Fruit fly (Drosophila melanogaster) whole organism, prepupa: ENCODE measurements around the gene dpr20.

Source experiments
- CG32006 ChIP-seq: fragments of 200-800 bp; sonication (Bioruptor generic); optimal IDR thresholded peaks from 3 replicates; lab custom pipeline; 2017; ENCODE audit warnings: missing biosample characterization, mild to moderate bottlenecking, missing genetic modification characterization
- CG6276 ChIP-seq: fragments of 200-800 bp; sonication (Bioruptor generic); optimal IDR thresholded peaks from 2 replicates; lab custom pipeline; 2017; ENCODE audit warnings: missing biosample characterization, mild to moderate bottlenecking, missing genetic modification characterization
- CG6792 ChIP-seq: fragments of 200-800 bp; sonication (Bioruptor generic); optimal IDR thresholded peaks from 3 replicates; lab custom pipeline; 2016; ENCODE audit warnings: missing biosample characterization, missing genetic modification characterization
- CG6854 ChIP-seq: fragments of 200-800 bp; sonication (Bioruptor generic); optimal IDR thresholded peaks from 2 replicates; lab custom pipeline; 2017; ENCODE audit warnings: missing biosample characterization, mild to moderate bottlenecking, missing genetic modification characterization
- CG7368 ChIP-seq: fragments of 200-800 bp; sonication (Bioruptor generic); optimal IDR thresholded peaks from 3 replicates; lab custom pipeline; 2016; ENCODE audit warnings: missing biosample characterization, missing genetic modification characterization
- Gug ChIP-seq: fragments of 200-800 bp; sonication (Bioruptor generic); IDR thresholded peaks from 2 replicates; pipeline ENCODE4 v1.3.6; 2022; ENCODE audit warnings: missing biosample characterization, missing genetic modification characterization
- Met ChIP-seq: fragments of 200-800 bp; sonication (Bioruptor generic); optimal IDR thresholded peaks from 3 replicates; lab custom pipeline; 2016; ENCODE audit warnings: missing biosample characterization, missing genetic modification characterization
- cyc ChIP-seq: fragments of 200-800 bp; sonication (Bioruptor generic); optimal IDR thresholded peaks from 3 replicates; lab custom pipeline; 2016; ENCODE audit warnings: missing biosample characterization, missing genetic modification characterization
- fd59A ChIP-seq: fragments of 200-800 bp; sonication (Bioruptor generic); optimal IDR thresholded peaks from 2 replicates; lab custom pipeline; 2017; ENCODE audit warnings: missing biosample characterization, mild to moderate bottlenecking, missing genetic modification characterization, missing genetic modification reagents
- fkh ChIP-seq: fragments of 200-800 bp; sonication (Bioruptor generic); optimal IDR thresholded peaks from 3 replicates; lab custom pipeline; 2017; ENCODE audit warnings: missing biosample characterization, mild to moderate bottlenecking, missing genetic modification characterization, moderate library complexity
- vri ChIP-seq: fragments of 200-800 bp; sonication (Bioruptor generic); optimal IDR thresholded peaks from 3 replicates; lab custom pipeline; 2016; ENCODE audit warnings: missing biosample characterization, mild to moderate bottlenecking, missing genetic modification characterization

dm6 chr3L:903900-904299, 46.9 kb upstream of the dpr20 start:
- TF ChIP-seq vri (GFP tag; lab: Kevin White, UChicago) = no peak
- TF ChIP-seq CG32006 (GFP tag; lab: Kevin White, UChicago) = no peak
- TF ChIP-seq cyc (GFP tag; lab: Kevin White, UChicago) = no peak
- no peak for TF ChIP-seq CG6854
- no peak for TF ChIP-seq fkh (GFP tag; lab: Kevin White, UChicago)
- TF ChIP-seq CG7368 (GFP tag; lab: Kevin White, UChicago) = no peak
- no peak for TF ChIP-seq fd59A
- TF ChIP-seq Met (GFP tag; lab: Kevin White, UChicago) = no peak
- TF ChIP-seq Gug = no peak
- TF ChIP-seq CG6792 (GFP tag; lab: Kevin White, UChicago) = no peak
- no peak for TF ChIP-seq CG6276 (GFP tag; lab: Kevin White, UChicago)
